Worm (Caenorhabditis elegans) whole organism, L3 larva: ENCODE results near the gene Y43F8B.22.
A peak's percentile ranks its signal among the peaks of the same experiment; 100 is the strongest.

Experiments used
- R02D3.7 ChIP-seq: fragments of 150-350 bp; optimal IDR thresholded peaks from 2 replicates; lab custom pipeline; 2014; ENCODE audit warnings: missing biosample characterization, missing genetic modification characterization
- ZK546.5 ChIP-seq: sonication (generic microtip); optimal IDR thresholded peaks from 2 replicates; lab custom pipeline; 2017; ENCODE audit warnings: missing biosample characterization, missing genetic modification characterization
- aly-2 ChIP-seq: fragments of 150-350 bp; optimal IDR thresholded peaks from 2 replicates; lab custom pipeline; 2014; ENCODE audit warnings: missing biosample characterization, missing genetic modification characterization
- ama-1 ChIP-seq: fragments of 150-350 bp; optimal IDR thresholded peaks from 2 replicates; lab custom pipeline; 2018
- ceh-16 ChIP-seq: sonication (generic microtip); optimal IDR thresholded peaks from 2 replicates; lab custom pipeline; 2017; ENCODE audit warnings: missing biosample characterization, missing genetic modification characterization
- ceh-28 ChIP-seq: fragments of 150-350 bp; optimal IDR thresholded peaks from 2 replicates; lab custom pipeline; 2014; ENCODE audit warnings: missing biosample characterization, missing genetic modification reagents, missing genetic modification characterization
- ceh-82 ChIP-seq: fragments of 150-350 bp; optimal IDR thresholded peaks from 2 replicates; lab custom pipeline; 2014; ENCODE audit warnings: missing biosample characterization, missing genetic modification characterization
- ceh-9 ChIP-seq: sonication (generic microtip); optimal IDR thresholded peaks from 2 replicates; lab custom pipeline; 2018; ENCODE audit warnings: missing biosample characterization, missing genetic modification characterization
- daf-12 ChIP-seq: fragments of 150-350 bp; optimal IDR thresholded peaks from 2 replicates; lab custom pipeline; 2014; ENCODE audit warnings: missing biosample characterization, missing genetic modification reagents, missing genetic modification characterization
- egl-27 ChIP-seq: sonication (generic microtip); optimal IDR thresholded peaks from 4 replicates; lab custom pipeline; 2017; ENCODE audit warnings: missing biosample characterization, missing genetic modification reagents, missing genetic modification characterization
- egl-5 ChIP-seq: fragments of 150-350 bp; optimal IDR thresholded peaks from 2 replicates; lab custom pipeline; 2017; ENCODE audit warnings: missing biosample characterization, missing genetic modification reagents, missing genetic modification characterization, inconsistent platforms
- elt-1 ChIP-seq: fragments of 150-350 bp; optimal IDR thresholded peaks from 2 replicates; lab custom pipeline; 2014; ENCODE audit warnings: missing biosample characterization, missing genetic modification characterization
- elt-2 ChIP-seq: sonication (generic microtip); optimal IDR thresholded peaks from 2 replicates; lab custom pipeline; 2016; ENCODE audit warnings: missing genetic modification reagents, mild to moderate bottlenecking, missing genetic modification characterization, missing compliant biosample characterization
- elt-3 ChIP-seq, 3 experiments: fragments of 150-350 bp in 1 of 3; sonication (generic microtip) in 2 of 3; optimal IDR thresholded peaks; 2 replicates in 2 of 3; 4 replicates in 1 of 3; lab custom pipeline; 2014 to 2017; ENCODE audit warnings: missing biosample characterization in 3 of 3, missing genetic modification characterization in 3 of 3
- eor-1 ChIP-seq, 2 experiments: fragments of 150-350 bp; optimal IDR thresholded peaks; 2 replicates each; lab custom pipeline; 2014 to 2018; ENCODE audit warnings: missing biosample characterization in 2 of 2, missing genetic modification characterization in 2 of 2
- fkh-10 ChIP-seq: sonication (generic microtip); optimal IDR thresholded peaks from 2 replicates; lab custom pipeline; 2017; ENCODE audit warnings: missing biosample characterization, missing genetic modification reagents, missing genetic modification characterization
- fkh-2 ChIP-seq: fragments of 150-350 bp; optimal IDR thresholded peaks from 2 replicates; lab custom pipeline; 2014; ENCODE audit warnings: missing biosample characterization, missing genetic modification reagents, missing genetic modification characterization
- fos-1 ChIP-seq: fragments of 150-350 bp; optimal IDR thresholded peaks from 2 replicates; lab custom pipeline; 2014; ENCODE audit warnings: missing biosample characterization, missing genetic modification characterization
- hmg-11 ChIP-seq: sonication (generic microtip); optimal IDR thresholded peaks from 2 replicates; lab custom pipeline; 2016; ENCODE audit warnings: missing genetic modification characterization, missing compliant biosample characterization
- jun-1 ChIP-seq: fragments of 150-350 bp; optimal IDR thresholded peaks from 2 replicates; lab custom pipeline; 2014; ENCODE audit warnings: missing biosample characterization, missing genetic modification reagents, missing genetic modification characterization
- lin-15B ChIP-seq: fragments of 150-350 bp; optimal IDR thresholded peaks from 2 replicates; lab custom pipeline; 2014; ENCODE audit warnings: missing biosample characterization, missing genetic modification characterization
- lin-39 ChIP-seq: fragments of 150-350 bp; optimal IDR thresholded peaks from 2 replicates; lab custom pipeline; 2018; ENCODE audit warnings: missing biosample characterization, missing genetic modification reagents, missing genetic modification characterization
- lsy-12 ChIP-seq: sonication (generic microtip); optimal IDR thresholded peaks from 2 replicates; lab custom pipeline; 2016; ENCODE audit warnings: mild to moderate bottlenecking, missing genetic modification characterization, missing compliant biosample characterization
- mdl-1 ChIP-seq: fragments of 150-350 bp; optimal IDR thresholded peaks from 2 replicates; lab custom pipeline; 2014; ENCODE audit warnings: missing biosample characterization, missing genetic modification characterization
- mml-1 ChIP-seq: fragments of 150-350 bp; sonication (generic microtip); optimal IDR thresholded peaks from 3 replicates; lab custom pipeline; 2014; ENCODE audit warnings: missing biosample characterization, missing genetic modification characterization
- nfya-1 ChIP-seq: sonication (generic microtip); optimal IDR thresholded peaks from 2 replicates; lab custom pipeline; 2017; ENCODE audit warnings: missing genetic modification characterization, mild to moderate bottlenecking, missing compliant biosample characterization, antibody characterized with exemption, moderate library complexity; ENCODE audit not compliant: insufficient read depth
- nhr-11 ChIP-seq: fragments of 150-350 bp; optimal IDR thresholded peaks from 2 replicates; lab custom pipeline; 2014; ENCODE audit warnings: missing biosample characterization, missing genetic modification characterization
- nhr-12 ChIP-seq: fragments of 150-350 bp; optimal IDR thresholded peaks from 2 replicates; lab custom pipeline; 2014; ENCODE audit warnings: missing biosample characterization, missing genetic modification characterization
- nhr-23 ChIP-seq: fragments of 150-350 bp; optimal IDR thresholded peaks from 2 replicates; lab custom pipeline; 2014; ENCODE audit warnings: missing biosample characterization, missing genetic modification reagents, missing genetic modification characterization
- nhr-237 ChIP-seq: fragments of 150-350 bp; optimal IDR thresholded peaks from 2 replicates; lab custom pipeline; 2014; ENCODE audit warnings: missing biosample characterization, missing genetic modification characterization
- nhr-25 ChIP-seq: sonication (generic microtip); optimal IDR thresholded peaks from 2 replicates; lab custom pipeline; 2017; ENCODE audit warnings: missing biosample characterization, missing genetic modification characterization
- nhr-28 ChIP-seq: fragments of 150-350 bp; optimal IDR thresholded peaks from 2 replicates; lab custom pipeline; 2014; ENCODE audit warnings: missing biosample characterization, missing genetic modification characterization
- nhr-43 ChIP-seq: sonication (generic microtip); optimal IDR thresholded peaks from 2 replicates; lab custom pipeline; 2016; ENCODE audit warnings: mild to moderate bottlenecking, missing genetic modification characterization, missing compliant biosample characterization; ENCODE audit not compliant: poor library complexity, severe bottlenecking
- nhr-67 ChIP-seq: fragments of 150-350 bp; optimal IDR thresholded peaks from 2 replicates; lab custom pipeline; 2014; ENCODE audit warnings: missing biosample characterization, missing genetic modification characterization
- nhr-76 ChIP-seq: fragments of 150-350 bp; sonication (generic microtip); optimal IDR thresholded peaks from 5 replicates; lab custom pipeline; 2014; ENCODE audit warnings: missing biosample characterization, missing genetic modification characterization
- nhr-77 ChIP-seq: fragments of 150-350 bp; optimal IDR thresholded peaks from 2 replicates; lab custom pipeline; 2014; ENCODE audit warnings: missing biosample characterization, missing genetic modification characterization
- pha-4 ChIP-seq: fragments of 150-350 bp; optimal IDR thresholded peaks from 2 replicates; lab custom pipeline; 2014; ENCODE audit warnings: missing biosample characterization, missing genetic modification reagents, missing genetic modification characterization
- pqm-1 ChIP-seq: fragments of 150-350 bp; optimal IDR thresholded peaks from 2 replicates; lab custom pipeline; 2017; ENCODE audit warnings: missing biosample characterization, missing genetic modification characterization, inconsistent platforms
- sea-2 ChIP-seq: fragments of 150-350 bp; sonication (generic microtip); optimal IDR thresholded peaks from 4 replicates; lab custom pipeline; 2014; ENCODE audit warnings: missing biosample characterization, missing genetic modification reagents, missing genetic modification characterization
- skn-1 ChIP-seq: fragments of 150-350 bp; optimal IDR thresholded peaks from 2 replicates; lab custom pipeline; 2014; ENCODE audit warnings: missing biosample characterization, missing genetic modification characterization
- snpc-4 ChIP-seq: fragments of 150-350 bp; optimal IDR thresholded peaks from 2 replicates; lab custom pipeline; 2014; ENCODE audit warnings: missing biosample characterization, missing genetic modification characterization
- tbx-2 ChIP-seq: sonication (generic microtip); optimal IDR thresholded peaks from 2 replicates; lab custom pipeline; 2016; ENCODE audit warnings: mild to moderate bottlenecking, missing genetic modification characterization, missing compliant biosample characterization
- unc-39 ChIP-seq: sonication (generic microtip); optimal IDR thresholded peaks from 4 replicates; lab custom pipeline; 2017; ENCODE audit warnings: missing biosample characterization, missing genetic modification characterization
- unc-62 ChIP-seq: fragments of 150-350 bp; sonication (generic microtip); optimal IDR thresholded peaks from 4 replicates; lab custom pipeline; 2014; ENCODE audit warnings: missing biosample characterization, missing genetic modification reagents, missing genetic modification characterization
- zag-1 ChIP-seq: fragments of 150-350 bp; optimal IDR thresholded peaks from 2 replicates; lab custom pipeline; 2014; ENCODE audit warnings: missing biosample characterization, missing genetic modification characterization
- ztf-11 ChIP-seq: fragments of 150-350 bp; optimal IDR thresholded peaks from 2 replicates; lab custom pipeline; 2014; ENCODE audit warnings: missing biosample characterization, missing genetic modification characterization
- ztf-4 ChIP-seq: fragments of 150-350 bp; optimal IDR thresholded peaks from 2 replicates; lab custom pipeline; 2014; ENCODE audit warnings: missing biosample characterization, missing genetic modification characterization

The Y43F8B.22 gene

ce11 chrV:19527565-19527964 lies 44.9 kb downstream of the Y43F8B.22 start (continued):
- TF ChIP-seq jun-1 (tag; lab: Kevin White, UChicago) (peak; percentile 83), pha-4 (tag; lab: Kevin White, UChicago) (peak; percentile 77), nhr-76 (tag; lab: Kevin White, UChicago) (no peak), nhr-67 (tag; lab: Kevin White, UChicago) (no peak), ZK546.5 (tag; lab: Kevin White, UChicago) (no peak), fkh-2 (tag; lab: Kevin White, UChicago) (no peak), elt-1 (tag; lab: Kevin White, UChicago) (no peak)

ce11 chrV:19529168-19529567 lies 46.5 kb downstream of the Y43F8B.22 start:
- TF ChIP-seq ceh-9 (tag; lab: Kevin White, UChicago) (no peak), fkh-2 (tag; lab: Kevin White, UChicago) (no peak), elt-1 (tag; lab: Kevin White, UChicago) (no peak), nhr-67 (tag; lab: Kevin White, UChicago) (no peak), fos-1 (tag; lab: Kevin White, UChicago) (peak; percentile 6), egl-27 (tag; lab: Kevin White, UChicago) (peak; percentile 94), zag-1 (tag; lab: Kevin White, UChicago) (no peak), mml-1 (tag; lab: Kevin White, UChicago) (peak; percentile 98), nhr-28 (peak; percentile 61), nhr-237 (tag; lab: Kevin White, UChicago) (no peak), fkh-10 (GFP tag; lab: Kevin White, UChicago) (peak; percentile 64), elt-2 (peak; percentile 78), R02D3.7 (tag; lab: Kevin White, UChicago) (peak; percentile 56), elt-3 (tag; optimal IDR thresholded peaks at IDR 0.05; lab: Kevin White, UChicago) (peak in 1 of 3 experiments; percentile 61), sea-2 (GFP tag; lab: Kevin White, UChicago) (peak; percentile 57), ceh-28 (peak; percentile 89), nhr-76 (tag; lab: Kevin White, UChicago) (no peak), nhr-77 (peak; percentile 44), skn-1 (tag; lab: Kevin White, UChicago) (peak; percentile 68), eor-1 (tag; optimal IDR thresholded peaks at IDR 0.05; lab: Kevin White, UChicago) (no peak), nhr-25 (tag; lab: Kevin White, UChicago) (peak; percentile 98), ceh-82 (peak; percentile 51), mdl-1 (tag; lab: Kevin White, UChicago) (peak; percentile 99), pqm-1 (tag; lab: Kevin White, UChicago) (peak; percentile 67), lsy-12 (tag; lab: Kevin White, UChicago) (peak; percentile 84), pha-4 (tag; lab: Kevin White, UChicago) (peak; percentile 96), snpc-4 (tag; lab: Kevin White, UChicago) (peak; percentile 72), ZK546.5 (tag; lab: Kevin White, UChicago) (no peak), ceh-16 (tag; lab: Kevin White, UChicago) (no peak), nhr-43 (tag; lab: Kevin White, UChicago) (peak; percentile 97), lin-39 (peak; percentile 88), lin-15B (tag; lab: Kevin White, UChicago) (peak; percentile 55), daf-12 (tag; lab: Kevin White, UChicago) (peak; percentile 9), egl-5 (tag; lab: Kevin White, UChicago) (peak; percentile 74), hmg-11 (peak; percentile 75), unc-39 (peak; percentile 3), aly-2 (tag; lab: Kevin White, UChicago) (no peak), ama-1 (lab: Kevin White, UChicago) (peak; percentile 28), ztf-4 (peak; percentile 65), nhr-11 (tag; lab: Kevin White, UChicago) (peak; percentile 46), unc-62 (GFP tag; lab: Kevin White, UChicago) (peak; percentile 95), ztf-11 (tag; lab: Kevin White, UChicago) (no peak), jun-1 (tag; lab: Kevin White, UChicago) (peak; percentile 94), nhr-23 (tag; lab: Kevin White, UChicago) (peak; percentile 98), tbx-2 (tag; lab: Kevin White, UChicago) (peak; percentile 86), nhr-12 (tag; lab: Kevin White, UChicago) (no peak), nfya-1 (tag; lab: Kevin White, UChicago) (peak; percentile 90)
